Worm (Caenorhabditis elegans) whole organism, L2 larva: ENCODE measurements around the gene T22H9.1.

Source experiments
- R02D3.7 ChIP-seq: fragments of 150-350 bp; optimal IDR thresholded peaks from 2 replicates; lab custom pipeline; 2014; ENCODE audit warnings: missing biosample characterization, missing genetic modification characterization
- lin-39 ChIP-seq: fragments of 150-350 bp; optimal IDR thresholded peaks from 2 replicates; lab custom pipeline; 2014; ENCODE audit warnings: missing biosample characterization, missing genetic modification reagents, missing genetic modification characterization
- nhr-11 ChIP-seq: fragments of 150-350 bp; optimal IDR thresholded peaks from 2 replicates; lab custom pipeline; 2014; ENCODE audit warnings: missing biosample characterization, missing genetic modification characterization
- skn-1 ChIP-seq: sonication (generic microtip); optimal IDR thresholded peaks from 2 replicates; lab custom pipeline; 2017; ENCODE audit warnings: missing biosample characterization, missing genetic modification characterization
- snpc-4 ChIP-seq: fragments of 150-350 bp; optimal IDR thresholded peaks from 2 replicates; lab custom pipeline; 2014; ENCODE audit warnings: missing biosample characterization, missing genetic modification characterization
- unc-62 ChIP-seq: fragments of 150-350 bp; optimal IDR thresholded peaks from 2 replicates; lab custom pipeline; 2014; ENCODE audit warnings: missing biosample characterization, missing genetic modification reagents, missing genetic modification characterization

DNA sequence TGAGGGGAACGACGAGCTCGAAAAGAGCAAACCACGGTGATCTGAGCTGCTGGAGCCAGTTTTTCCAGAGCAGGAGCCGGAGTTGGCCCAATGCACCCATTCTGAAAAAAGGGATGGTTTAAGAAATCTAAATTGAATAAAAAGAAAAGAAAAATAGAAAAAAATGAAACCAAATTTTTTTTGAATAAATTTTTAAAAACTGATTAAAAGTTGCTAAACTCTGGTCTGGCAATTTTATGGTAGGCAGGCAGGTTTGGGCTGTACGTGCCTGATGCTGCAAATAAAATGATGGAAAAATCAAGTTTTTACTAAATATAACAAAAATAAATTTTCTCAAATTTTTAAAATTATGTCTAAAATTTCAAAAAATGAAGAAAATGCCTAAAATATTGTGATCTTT, 28.9 kb upstream of the T22H9.1 start, which contains the start of gene abt-4:
- TF ChIP-seq nhr-11 (tag; lab: Kevin White, UChicago) (no peak), snpc-4 (no peak), unc-62 (GFP tag; lab: Kevin White, UChicago) (no peak), lin-39 (tag; lab: Kevin White, UChicago) (no peak), skn-1 (no peak), R02D3.7 (tag; lab: Kevin White, UChicago) (no peak)
